Fruit fly (Drosophila melanogaster) whole organism, embryonic: ENCODE data around the gene twe.

Experiments
- BEAF-32 ChIP-seq: fragments of 200-800 bp; sonication (Bioruptor generic); optimal IDR thresholded peaks from 3 replicates; lab custom pipeline; 2017; ENCODE audit warnings: missing biosample characterization, missing genetic modification characterization, mild to moderate bottlenecking, moderate library complexity, missing genetic modification reagents
- BtbVII ChIP-seq: fragments of 200-800 bp; sonication (Bioruptor generic); optimal IDR thresholded peaks from 3 replicates; lab custom pipeline; 2017; ENCODE audit warnings: missing biosample characterization, mild to moderate bottlenecking, missing genetic modification characterization
- CG10543 ChIP-seq: fragments of 200-800 bp; sonication (Bioruptor generic); optimal IDR thresholded peaks from 3 replicates; lab custom pipeline; 2017; ENCODE audit warnings: missing biosample characterization, mild to moderate bottlenecking, missing genetic modification characterization, moderate library complexity
- CG12104 ChIP-seq: fragments of 200-800 bp; sonication (Bioruptor generic); optimal IDR thresholded peaks from 3 replicates; lab custom pipeline; 2016; ENCODE audit warnings: missing biosample characterization, missing genetic modification characterization
- CG12659 ChIP-seq: fragments of 200-800 bp; sonication (Bioruptor generic); optimal IDR thresholded peaks from 3 replicates; lab custom pipeline; 2017; ENCODE audit warnings: mild to moderate bottlenecking, missing biosample characterization, missing genetic modification reagents, missing genetic modification characterization
- CG12769 ChIP-seq: fragments of 200-800 bp; sonication (Bioruptor generic); optimal IDR thresholded peaks from 2 replicates; lab custom pipeline; 2019; ENCODE audit warnings: missing biosample characterization, mild to moderate bottlenecking, missing genetic modification characterization, moderate library complexity
- CG13624 ChIP-seq: fragments of 200-800 bp; sonication (Bioruptor generic); optimal IDR thresholded peaks from 2 replicates; lab custom pipeline; 2016; ENCODE audit warnings: missing biosample characterization, missing genetic modification characterization
- CG13894 ChIP-seq: fragments of 200-800 bp; sonication (Bioruptor generic); optimal IDR thresholded peaks from 3 replicates; lab custom pipeline; 2018; ENCODE audit warnings: missing biosample characterization, mild to moderate bottlenecking, missing genetic modification characterization, moderate library complexity
- CG14050 ChIP-seq: fragments of 200-800 bp; sonication (Bioruptor generic); IDR thresholded peaks from 3 replicates; pipeline ENCODE4 v1.3.6; 2022; ENCODE audit warnings: missing biosample characterization, missing genetic modification characterization
- CG15514 ChIP-seq: fragments of 200-800 bp; sonication (Bioruptor generic); optimal IDR thresholded peaks from 3 replicates; lab custom pipeline; 2017; ENCODE audit warnings: missing biosample characterization, missing genetic modification characterization, mild to moderate bottlenecking, moderate library complexity, missing genetic modification reagents
- CG17385 ChIP-seq: fragments of 200-800 bp; sonication (Bioruptor generic); optimal IDR thresholded peaks from 3 replicates; lab custom pipeline; 2018; ENCODE audit warnings: missing biosample characterization, mild to moderate bottlenecking, missing genetic modification characterization
- CG17568 ChIP-seq: fragments of 200-800 bp; sonication (Bioruptor generic); optimal IDR thresholded peaks from 2 replicates; lab custom pipeline; 2018; ENCODE audit warnings: missing biosample characterization, mild to moderate bottlenecking, missing genetic modification characterization, moderate library complexity
- CG18619 ChIP-seq: fragments of 200-800 bp; sonication (Bioruptor generic); optimal IDR thresholded peaks from 3 replicates; lab custom pipeline; 2017; ENCODE audit warnings: missing biosample characterization, mild to moderate bottlenecking, missing genetic modification characterization
- CG31224 ChIP-seq: fragments of 200-800 bp; sonication (Bioruptor generic); IDR thresholded peaks from 2 replicates; pipeline ENCODE4 v1.3.6; 2022; ENCODE audit warnings: missing biosample characterization, missing genetic modification characterization
- CG31388 ChIP-seq: fragments of 200-800 bp; sonication (Bioruptor generic); optimal IDR thresholded peaks from 2 replicates; lab custom pipeline; 2016; ENCODE audit warnings: missing biosample characterization, missing genetic modification characterization
- CG34376 ChIP-seq: fragments of 200-800 bp; sonication (Bioruptor generic); optimal IDR thresholded peaks from 2 replicates; lab custom pipeline; 2018; ENCODE audit warnings: missing biosample characterization, mild to moderate bottlenecking, missing genetic modification characterization
- CG4282 ChIP-seq: fragments of 200-800 bp; sonication (Bioruptor generic); optimal IDR thresholded peaks from 2 replicates; lab custom pipeline; 2016; ENCODE audit warnings: missing biosample characterization, missing genetic modification characterization
- CG4360 ChIP-seq: fragments of 200-800 bp; sonication (Bioruptor generic); IDR thresholded peaks from 2 replicates; pipeline ENCODE4 v1.3.6; 2022; ENCODE audit warnings: missing biosample characterization, missing genetic modification characterization
- CG4617 ChIP-seq: fragments of 200-800 bp; sonication (Bioruptor generic); optimal IDR thresholded peaks from 3 replicates; lab custom pipeline; 2016; ENCODE audit warnings: missing biosample characterization, missing genetic modification characterization, borderline replicate concordance
- CG7357 ChIP-seq: fragments of 200-800 bp; sonication (Bioruptor generic); IDR thresholded peaks from 3 replicates; pipeline ENCODE4 v1.3.6; 2022; ENCODE audit warnings: missing biosample characterization, missing genetic modification characterization
- CG8089 ChIP-seq: fragments of 200-800 bp; sonication (Bioruptor generic); optimal IDR thresholded peaks from 3 replicates; lab custom pipeline; 2016; ENCODE audit warnings: missing biosample characterization, missing genetic modification characterization
- CG8924 ChIP-seq: fragments of 200-800 bp; optimal IDR thresholded peaks from 3 replicates; lab custom pipeline; 2019; ENCODE audit warnings: missing biosample characterization, mild to moderate bottlenecking, missing genetic modification characterization, moderate library complexity
- CoRest ChIP-seq: fragments of 200-800 bp; sonication (Bioruptor generic); optimal IDR thresholded peaks from 3 replicates; lab custom pipeline; 2018; ENCODE audit warnings: missing biosample characterization, mild to moderate bottlenecking, missing genetic modification characterization, moderate library complexity
- D19B ChIP-seq: fragments of 200-800 bp; sonication (Bioruptor generic); optimal IDR thresholded peaks from 2 replicates; lab custom pipeline; 2017; ENCODE audit warnings: missing biosample characterization, mild to moderate bottlenecking, missing genetic modification characterization
- Dip2 ChIP-seq: fragments of 200-800 bp; sonication (Bioruptor generic); IDR thresholded peaks from 2 replicates; pipeline ENCODE4 v1.3.6; 2022; ENCODE audit warnings: missing biosample characterization, missing genetic modification characterization
- Dll ChIP-seq: fragments of 200-800 bp; sonication (Bioruptor generic); IDR thresholded peaks from 4 replicates; pipeline ENCODE4 v1.3.6; 2022; ENCODE audit warnings: missing biosample characterization, missing genetic modification characterization; ENCODE audit not compliant: partially characterized antibody
- Doc3 ChIP-seq: fragments of 200-800 bp; sonication (Bioruptor generic); IDR thresholded peaks from 3 replicates; pipeline ENCODE4 v1.3.6; 2022; ENCODE audit warnings: missing biosample characterization, missing genetic modification characterization; ENCODE audit not compliant: partially characterized antibody
- Hsf ChIP-seq: fragments of 200-800 bp; sonication (Bioruptor generic); optimal IDR thresholded peaks from 3 replicates; lab custom pipeline; 2016; ENCODE audit warnings: missing biosample characterization, missing genetic modification characterization
- Kr ChIP-seq: fragments of 200-800 bp; sonication (Bioruptor generic); optimal IDR thresholded peaks from 2 replicates; lab custom pipeline; 2017; ENCODE audit warnings: missing biosample characterization, mild to moderate bottlenecking, missing genetic modification characterization
- MTF-1 ChIP-seq: fragments of 200-800 bp; sonication (Bioruptor generic); optimal IDR thresholded peaks from 2 replicates; lab custom pipeline; 2018; ENCODE audit warnings: missing biosample characterization, mild to moderate bottlenecking, missing genetic modification characterization, borderline replicate concordance
- NC2β ChIP-seq: fragments of 200-800 bp; sonication (Bioruptor generic); optimal IDR thresholded peaks from 2 replicates; lab custom pipeline; 2016; ENCODE audit warnings: missing biosample characterization, missing genetic modification characterization
- Sin3A ChIP-seq: fragments of >200 bp; optimal IDR thresholded peaks from 2 replicates; lab custom pipeline; 2018
- Six4 ChIP-seq: fragments of 200-800 bp; sonication (Bioruptor generic); optimal IDR thresholded peaks from 2 replicates; lab custom pipeline; 2016; ENCODE audit warnings: missing biosample characterization, missing genetic modification characterization
- TFAM ChIP-seq: fragments of 200-800 bp; sonication (Bioruptor generic); optimal IDR thresholded peaks from 2 replicates; lab custom pipeline; 2017; ENCODE audit warnings: missing biosample characterization, missing genetic modification characterization, inconsistent platforms
- ac ChIP-seq: fragments of 200-800 bp; sonication (Bioruptor generic); optimal IDR thresholded peaks from 3 replicates; lab custom pipeline; 2017; ENCODE audit warnings: missing biosample characterization, mild to moderate bottlenecking, missing genetic modification characterization
- ase ChIP-seq: fragments of 200-800 bp; sonication (Bioruptor generic); IDR thresholded peaks from 3 replicates; pipeline ENCODE4 v1.3.6; 2022; ENCODE audit warnings: missing biosample characterization, missing genetic modification characterization
- bbx ChIP-seq: fragments of 200-800 bp; sonication (Bioruptor generic); IDR thresholded peaks from 2 replicates; pipeline ENCODE4 v1.3.6; 2022; ENCODE audit warnings: missing biosample characterization, missing genetic modification characterization; ENCODE audit not compliant: partially characterized antibody
- cas ChIP-seq: fragments of 200-800 bp; sonication (Bioruptor generic); IDR thresholded peaks from 2 replicates; pipeline ENCODE4 v1.3.6; 2022; ENCODE audit warnings: missing biosample characterization, missing genetic modification characterization
- chn ChIP-seq: fragments of 200-800 bp; sonication (Bioruptor generic); optimal IDR thresholded peaks from 2 replicates; lab custom pipeline; 2016; ENCODE audit warnings: missing biosample characterization, missing genetic modification characterization
- danr ChIP-seq: fragments of 200-800 bp; sonication (Bioruptor generic); IDR thresholded peaks from 2 replicates; pipeline ENCODE4 v1.3.6; 2022; ENCODE audit warnings: missing biosample characterization, missing genetic modification characterization
- gro ChIP-seq: fragments of 200-800 bp; sonication (Bioruptor generic); optimal IDR thresholded peaks from 2 replicates; lab custom pipeline; 2016; ENCODE audit warnings: missing biosample characterization, missing genetic modification characterization
- gsb ChIP-seq: fragments of 200-800 bp; sonication (Bioruptor generic); IDR thresholded peaks from 2 replicates; pipeline ENCODE4 v1.3.6; 2022; ENCODE audit warnings: missing biosample characterization, missing genetic modification characterization
- gsb-n ChIP-seq: fragments of 200-800 bp; sonication (Bioruptor generic); optimal IDR thresholded peaks from 3 replicates; lab custom pipeline; 2018; ENCODE audit warnings: missing biosample characterization, mild to moderate bottlenecking, missing genetic modification characterization
- ken ChIP-seq: fragments of 200-800 bp; sonication (Bioruptor generic); IDR thresholded peaks from 3 replicates; pipeline ENCODE4 v1.3.6; 2022; ENCODE audit warnings: missing biosample characterization, missing genetic modification characterization
- mam ChIP-seq: fragments of 200-800 bp; sonication (Bioruptor generic); optimal IDR thresholded peaks from 3 replicates; lab custom pipeline; 2016; ENCODE audit warnings: missing biosample characterization, missing genetic modification characterization
- nau ChIP-seq: fragments of 200-800 bp; sonication (Bioruptor generic); optimal IDR thresholded peaks from 3 replicates; lab custom pipeline; 2017; ENCODE audit warnings: missing biosample characterization, mild to moderate bottlenecking, missing genetic modification characterization, missing genetic modification reagents
- row ChIP-seq: fragments of 200-800 bp; sonication (Bioruptor generic); IDR thresholded peaks from 3 replicates; pipeline ENCODE4 v1.3.6; 2022; ENCODE audit warnings: missing biosample characterization, missing genetic modification characterization
- ttk ChIP-seq: fragments of 200-800 bp; sonication (Bioruptor generic); IDR thresholded peaks from 2 replicates; pipeline ENCODE4 v2.1.2; 2022; ENCODE audit warnings: missing biosample characterization, missing genetic modification characterization
- wek ChIP-seq: fragments of 200-800 bp; sonication (Bioruptor generic); optimal IDR thresholded peaks from 3 replicates; lab custom pipeline; 2018; ENCODE audit warnings: missing biosample characterization, mild to moderate bottlenecking, missing genetic modification characterization, moderate library complexity

The twe gene

DNA sequence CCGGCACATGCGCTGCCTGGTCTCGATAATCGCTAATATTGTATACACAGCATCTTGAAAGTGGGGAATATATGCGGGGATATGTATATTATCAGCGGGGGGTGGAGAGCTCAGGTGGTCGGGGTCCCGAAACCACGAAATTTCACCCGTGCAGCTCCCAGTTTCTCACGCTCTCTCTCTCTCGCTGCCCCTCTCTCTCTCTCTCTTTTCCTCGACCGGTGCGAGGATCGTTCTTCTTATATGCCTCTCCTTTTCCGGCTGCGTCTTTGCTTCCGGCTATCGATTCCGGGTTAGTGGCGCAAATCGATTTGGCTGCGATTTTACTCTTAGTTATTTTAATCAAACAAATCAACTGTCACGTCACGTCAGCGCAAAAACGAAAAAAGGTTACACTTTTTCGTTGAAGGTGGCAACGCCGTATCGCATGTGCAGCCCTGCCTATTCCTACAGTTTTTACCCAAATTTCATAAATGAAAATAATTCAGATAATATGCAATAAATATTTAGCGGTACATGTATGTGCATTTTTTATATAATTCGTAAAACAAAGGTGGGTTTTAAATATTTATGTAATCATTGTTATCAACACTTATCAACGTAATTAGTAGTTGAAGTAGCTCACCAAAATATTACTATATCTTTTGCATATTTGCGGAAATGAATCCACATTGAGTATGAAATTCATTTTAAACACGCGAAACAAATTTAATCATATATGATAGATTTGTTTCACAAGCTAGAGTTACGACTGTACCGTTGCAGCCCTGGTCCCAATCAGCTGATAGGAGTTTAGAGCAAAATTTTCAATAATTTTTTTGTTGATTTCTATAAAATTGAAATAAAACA lies 38.0 kb upstream of the twe start, which contains the start of the genes heix and CG17328 (continued):
- TF ChIP-seq gsb (GFP tag; lab: Robert Waterston, UW), result no peak
- TF ChIP-seq bbx (GFP tag; lab: Robert Waterston, UW), result peak; percentile 27; the same call in 1 of the 2 replicates
- TF ChIP-seq CG12104 (GFP tag; lab: Kevin White, UChicago), result peak; percentile 78
- TF ChIP-seq CG15514 (GFP tag; lab: Kevin White, UChicago), result peak; percentile 43
- no peak for TF ChIP-seq wek (GFP tag; lab: Kevin White, UChicago)
- no peak for TF ChIP-seq Dip2 (GFP tag; lab: Robert Waterston, UW)
- peak; percentile 54 for TF ChIP-seq CG14050 (GFP tag; lab: Robert Waterston, UW)
- peak; percentile 59 for TF ChIP-seq Six4 (GFP tag; lab: Kevin White, UChicago)
- TF ChIP-seq CG8924 (tag; lab: Kevin White, UChicago), result peak; percentile 82
- no peak for TF ChIP-seq CG4282 (GFP tag; lab: Kevin White, UChicago)
- peak; percentile 44; the same call in 1 of the 2 replicates for TF ChIP-seq CG31224 (GFP tag; lab: Robert Waterston, UW)
- peak; percentile 85 for TF ChIP-seq CoRest
- TF ChIP-seq ken (GFP tag; lab: Robert Waterston, UW), result peak; percentile 76
- TF ChIP-seq Sin3A, result peak; percentile 80
- TF ChIP-seq CG10543, result peak; percentile 61
- TF ChIP-seq CG18619 (GFP tag; lab: Kevin White, UChicago), result peak; percentile 70
- no peak for TF ChIP-seq MTF-1 (GFP tag; lab: Kevin White, UChicago)
- peak; percentile 80 for TF ChIP-seq CG12659 (GFP tag; lab: Kevin White, UChicago)
- TF ChIP-seq mam (GFP tag; lab: Kevin White, UChicago), result peak; percentile 87
- TF ChIP-seq CG8089 (GFP tag; lab: Kevin White, UChicago), result no peak
- TF ChIP-seq TFAM (GFP tag; lab: Kevin White, UChicago), result no peak
- TF ChIP-seq ase (GFP tag; lab: Robert Waterston, UW), result no peak; the same call in 1 of the 3 replicates
- TF ChIP-seq chn, result peak; percentile 60
- peak; percentile 76 for TF ChIP-seq Hsf (GFP tag; lab: Kevin White, UChicago)
- no peak for TF ChIP-seq nau
- TF ChIP-seq danr, result 0 out of 2 replicates have a peak, but pooled peaks have one; percentile 18
- peak; percentile 68 for TF ChIP-seq ttk (GFP tag; lab: Robert Waterston, UW)
- peak; percentile 58 for TF ChIP-seq CG17385 (GFP tag; lab: Kevin White, UChicago)
- peak; percentile 42 for TF ChIP-seq CG17568 (GFP tag; lab: Kevin White, UChicago)
- TF ChIP-seq BEAF-32 (GFP tag; lab: Kevin White, UChicago), result peak; percentile 58
- peak; percentile 68 for TF ChIP-seq D19B (GFP tag; lab: Kevin White, UChicago)
- peak; percentile 34; the same call in 1 of the 3 replicates for TF ChIP-seq CG7357
- peak; percentile 60 for TF ChIP-seq CG13624 (GFP tag; lab: Kevin White, UChicago)
- peak; percentile 96 for TF ChIP-seq CG12769 (tag; lab: Kevin White, UChicago)
- peak; percentile 31 for TF ChIP-seq gro
- no peak for TF ChIP-seq CG4360
- peak; percentile 94 for TF ChIP-seq CG4617 (GFP tag; lab: Kevin White, UChicago)
- peak; percentile 39 for TF ChIP-seq BtbVII
- peak; percentile 49; the same call in 1 of the 4 replicates for TF ChIP-seq Dll (GFP tag; lab: Robert Waterston, UW)
- TF ChIP-seq CG31388 (GFP tag; lab: Kevin White, UChicago), result peak; percentile 6
- peak; percentile 32 for TF ChIP-seq CG13894 (tag; lab: Kevin White, UChicago)
- TF ChIP-seq CG34376 (GFP tag; lab: Kevin White, UChicago), result peak; percentile 61
- peak; percentile 89 for TF ChIP-seq row (GFP tag; lab: Robert Waterston, UW)
- peak; percentile 50 for TF ChIP-seq gsb-n (tag; lab: Kevin White, UChicago)
- no peak for TF ChIP-seq cas (GFP tag; lab: Robert Waterston, UW)
- no peak for TF ChIP-seq Doc3 (GFP tag; lab: Robert Waterston, UW)
- no peak for TF ChIP-seq Kr (GFP tag; lab: Kevin White, UChicago)
- TF ChIP-seq NC2β, result peak; percentile 39
- no peak for TF ChIP-seq ac (GFP tag; lab: Kevin White, UChicago)
